Worm (Caenorhabditis elegans) whole organism, L3 larva: Measurements from ENCODE around the gene msp-55.
"Not testable (repeated sequence)": the region's sequence is repeated elsewhere in the genome, so short reads cannot be mapped to it uniquely, and the experiment has no call there.

ENCODE experiments used
- R02D3.7 ChIP-seq: fragments of 150-350 bp; optimal IDR thresholded peaks from 2 replicates; lab custom pipeline; 2014; ENCODE audit warnings: missing biosample characterization, missing genetic modification characterization
- ZK546.5 ChIP-seq: sonication (generic microtip); optimal IDR thresholded peaks from 2 replicates; lab custom pipeline; 2017; ENCODE audit warnings: missing biosample characterization, missing genetic modification characterization
- aly-2 ChIP-seq: fragments of 150-350 bp; optimal IDR thresholded peaks from 2 replicates; lab custom pipeline; 2014; ENCODE audit warnings: missing biosample characterization, missing genetic modification characterization
- ama-1 ChIP-seq: fragments of 150-350 bp; optimal IDR thresholded peaks from 2 replicates; lab custom pipeline; 2018
- ceh-82 ChIP-seq: fragments of 150-350 bp; optimal IDR thresholded peaks from 2 replicates; lab custom pipeline; 2014; ENCODE audit warnings: missing biosample characterization, missing genetic modification characterization
- ceh-9 ChIP-seq: sonication (generic microtip); optimal IDR thresholded peaks from 2 replicates; lab custom pipeline; 2018; ENCODE audit warnings: missing biosample characterization, missing genetic modification characterization
- daf-12 ChIP-seq: fragments of 150-350 bp; optimal IDR thresholded peaks from 2 replicates; lab custom pipeline; 2014; ENCODE audit warnings: missing biosample characterization, missing genetic modification reagents, missing genetic modification characterization
- elt-1 ChIP-seq: fragments of 150-350 bp; optimal IDR thresholded peaks from 2 replicates; lab custom pipeline; 2014; ENCODE audit warnings: missing biosample characterization, missing genetic modification characterization
- elt-2 ChIP-seq: sonication (generic microtip); optimal IDR thresholded peaks from 2 replicates; lab custom pipeline; 2016; ENCODE audit warnings: missing genetic modification reagents, mild to moderate bottlenecking, missing genetic modification characterization, missing compliant biosample characterization
- elt-3 ChIP-seq, 3 experiments: fragments of 150-350 bp in 1 of 3; sonication (generic microtip) in 2 of 3; optimal IDR thresholded peaks; 2 replicates in 2 of 3; 4 replicates in 1 of 3; lab custom pipeline; 2014 to 2017; ENCODE audit warnings: missing biosample characterization in 3 of 3, missing genetic modification characterization in 3 of 3
- eor-1 ChIP-seq, 2 experiments: fragments of 150-350 bp; optimal IDR thresholded peaks; 2 replicates each; lab custom pipeline; 2014 to 2018; ENCODE audit warnings: missing biosample characterization in 2 of 2, missing genetic modification characterization in 2 of 2
- fkh-10 ChIP-seq: sonication (generic microtip); optimal IDR thresholded peaks from 2 replicates; lab custom pipeline; 2017; ENCODE audit warnings: missing biosample characterization, missing genetic modification reagents, missing genetic modification characterization
- fkh-2 ChIP-seq: fragments of 150-350 bp; optimal IDR thresholded peaks from 2 replicates; lab custom pipeline; 2014; ENCODE audit warnings: missing biosample characterization, missing genetic modification reagents, missing genetic modification characterization
- fos-1 ChIP-seq: fragments of 150-350 bp; optimal IDR thresholded peaks from 2 replicates; lab custom pipeline; 2014; ENCODE audit warnings: missing biosample characterization, missing genetic modification characterization
- jun-1 ChIP-seq: fragments of 150-350 bp; optimal IDR thresholded peaks from 2 replicates; lab custom pipeline; 2014; ENCODE audit warnings: missing biosample characterization, missing genetic modification reagents, missing genetic modification characterization
- lin-15B ChIP-seq: fragments of 150-350 bp; optimal IDR thresholded peaks from 2 replicates; lab custom pipeline; 2014; ENCODE audit warnings: missing biosample characterization, missing genetic modification characterization
- mdl-1 ChIP-seq: fragments of 150-350 bp; optimal IDR thresholded peaks from 2 replicates; lab custom pipeline; 2014; ENCODE audit warnings: missing biosample characterization, missing genetic modification characterization
- nhr-11 ChIP-seq: fragments of 150-350 bp; optimal IDR thresholded peaks from 2 replicates; lab custom pipeline; 2014; ENCODE audit warnings: missing biosample characterization, missing genetic modification characterization
- nhr-12 ChIP-seq: fragments of 150-350 bp; optimal IDR thresholded peaks from 2 replicates; lab custom pipeline; 2014; ENCODE audit warnings: missing biosample characterization, missing genetic modification characterization
- nhr-23 ChIP-seq: fragments of 150-350 bp; optimal IDR thresholded peaks from 2 replicates; lab custom pipeline; 2014; ENCODE audit warnings: missing biosample characterization, missing genetic modification reagents, missing genetic modification characterization
- nhr-237 ChIP-seq: fragments of 150-350 bp; optimal IDR thresholded peaks from 2 replicates; lab custom pipeline; 2014; ENCODE audit warnings: missing biosample characterization, missing genetic modification characterization
- nhr-25 ChIP-seq: sonication (generic microtip); optimal IDR thresholded peaks from 2 replicates; lab custom pipeline; 2017; ENCODE audit warnings: missing biosample characterization, missing genetic modification characterization
- nhr-28 ChIP-seq: fragments of 150-350 bp; optimal IDR thresholded peaks from 2 replicates; lab custom pipeline; 2014; ENCODE audit warnings: missing biosample characterization, missing genetic modification characterization
- nhr-43 ChIP-seq: sonication (generic microtip); optimal IDR thresholded peaks from 2 replicates; lab custom pipeline; 2016; ENCODE audit warnings: mild to moderate bottlenecking, missing genetic modification characterization, missing compliant biosample characterization; ENCODE audit not compliant: poor library complexity, severe bottlenecking
- nhr-67 ChIP-seq: fragments of 150-350 bp; optimal IDR thresholded peaks from 2 replicates; lab custom pipeline; 2014; ENCODE audit warnings: missing biosample characterization, missing genetic modification characterization
- nhr-77 ChIP-seq: fragments of 150-350 bp; optimal IDR thresholded peaks from 2 replicates; lab custom pipeline; 2014; ENCODE audit warnings: missing biosample characterization, missing genetic modification characterization
- pqm-1 ChIP-seq: fragments of 150-350 bp; optimal IDR thresholded peaks from 2 replicates; lab custom pipeline; 2017; ENCODE audit warnings: missing biosample characterization, missing genetic modification characterization, inconsistent platforms
- skn-1 ChIP-seq: fragments of 150-350 bp; optimal IDR thresholded peaks from 2 replicates; lab custom pipeline; 2014; ENCODE audit warnings: missing biosample characterization, missing genetic modification characterization
- tbx-2 ChIP-seq: sonication (generic microtip); optimal IDR thresholded peaks from 2 replicates; lab custom pipeline; 2016; ENCODE audit warnings: mild to moderate bottlenecking, missing genetic modification characterization, missing compliant biosample characterization
- unc-39 ChIP-seq: sonication (generic microtip); optimal IDR thresholded peaks from 4 replicates; lab custom pipeline; 2017; ENCODE audit warnings: missing biosample characterization, missing genetic modification characterization
- unc-62 ChIP-seq: fragments of 150-350 bp; sonication (generic microtip); optimal IDR thresholded peaks from 4 replicates; lab custom pipeline; 2014; ENCODE audit warnings: missing biosample characterization, missing genetic modification reagents, missing genetic modification characterization
- ztf-11 ChIP-seq: fragments of 150-350 bp; optimal IDR thresholded peaks from 2 replicates; lab custom pipeline; 2014; ENCODE audit warnings: missing biosample characterization, missing genetic modification characterization

msp-55 gene

ce11 chrIV:5033276-5033675 lies 22.5 kb downstream of the msp-55 start, which contains the start of gene C09B9.4:
C09B9.4 (minus strand) TSS chrIV:5033376.
- TF ChIP-seq unc-39 (tag; lab: Kevin White, UChicago) = no peak
- no peak for TF ChIP-seq nhr-43
- TF ChIP-seq nhr-28 (tag; lab: Kevin White, UChicago) = no peak
- no peak for TF ChIP-seq jun-1 (tag; lab: Kevin White, UChicago)
- TF ChIP-seq, all 47 proteins: peak for 0

- TF ChIP-seq nhr-77 (tag; lab: Kevin White, UChicago) = no peak
- TF ChIP-seq fkh-2 (tag; lab: Kevin White, UChicago) = no peak
- TF ChIP-seq ceh-82 (tag; lab: Kevin White, UChicago) = no peak
- TF ChIP-seq elt-2 (tag; lab: Kevin White, UChicago) = no peak
- TF ChIP-seq elt-3 (tag; optimal IDR thresholded peaks at IDR 0.05; lab: Kevin White, UChicago) = no peak
- TF ChIP-seq skn-1 (tag; lab: Kevin White, UChicago) = no peak
- no peak for TF ChIP-seq unc-62
- TF ChIP-seq ama-1 = no peak
- TF ChIP-seq nhr-23 (tag; lab: Kevin White, UChicago) = no peak
Measured at ce11 chrIV:5031346-5031745, 24.5 kb downstream of the msp-55 start.

ce11 chrIV:5028978-5029377 lies 26.8 kb downstream of the msp-55 start, which contains the start of the genes best-6 and C09B9.2:
best-6 (minus strand) TSS chrIV:5029078.
C09B9.2 (plus strand) TSS chrIV:5029291.
- TF ChIP-seq nhr-28 (tag; lab: Kevin White, UChicago) (no peak), nhr-237 (tag; lab: Kevin White, UChicago) (no peak), unc-62 (no peak), ceh-9 (no peak), ztf-11 (tag; lab: Kevin White, UChicago) (no peak), mdl-1 (tag; lab: Kevin White, UChicago) (no peak), nhr-25 (no peak), pqm-1 (tag; lab: Kevin White, UChicago) (no peak), nhr-11 (tag; lab: Kevin White, UChicago) (no peak), eor-1 (tag; optimal IDR thresholded peaks at IDR 0.05; lab: Kevin White, UChicago) (no peak), R02D3.7 (no peak), tbx-2 (no peak), nhr-67 (tag; lab: Kevin White, UChicago) (no peak), fos-1 (tag; lab: Kevin White, UChicago) (no peak), daf-12 (tag; lab: Kevin White, UChicago) (no peak), fkh-10 (no peak), nhr-77 (tag; lab: Kevin White, UChicago) (no peak)

ce11 chrIV:5025646-5026045 lies 30.2 kb downstream of the msp-55 start, which contains the start of gene C09B9.85:
C09B9.85 (minus strand) TSS chrIV:5025746.
- TF ChIP-seq pqm-1 (tag; lab: Kevin White, UChicago) (no peak), elt-3 (tag; optimal IDR thresholded peaks at IDR 0.05; lab: Kevin White, UChicago) (no peak), mdl-1 (tag; lab: Kevin White, UChicago) (no peak), aly-2 (tag; lab: Kevin White, UChicago) (no peak), elt-1 (tag; lab: Kevin White, UChicago) (no peak), eor-1 (tag; optimal IDR thresholded peaks at IDR 0.05; lab: Kevin White, UChicago) (no peak), ZK546.5 (no peak)

- no peak for TF ChIP-seq nhr-12 (tag; lab: Kevin White, UChicago)
- TF ChIP-seq nhr-23 (tag; lab: Kevin White, UChicago) = no peak
- no peak for TF ChIP-seq unc-39 (tag; lab: Kevin White, UChicago)
Measured at ce11 chrIV:5020533-5020932, 35.3 kb downstream of the msp-55 start, which contains the start of gene T28H11.8. T28H11.8 (minus strand) TSS chrIV:5020633.

ce11 chrIV:5017075-5017474 lies 38.7 kb downstream of the msp-55 start, which contains the start of gene T28H11.7:
T28H11.7 (minus strand) TSS chrIV:5017175.
- TF ChIP-seq lin-15B (tag; lab: Kevin White, UChicago); ama-1; nhr-237 (tag; lab: Kevin White, UChicago): not testable (repeated sequence)
